Worm (Caenorhabditis elegans) whole organism, late embryonic: ENCODE measurements around the gene twk-26.

Experiments used
- C08G9.2 ChIP-seq: sonication (generic microtip); optimal IDR thresholded peaks from 2 replicates; lab custom pipeline; 2016; ENCODE audit warnings: mild to moderate bottlenecking, missing genetic modification characterization, moderate library complexity, missing compliant biosample characterization
- C38D4.7 ChIP-seq: fragments of 200-800 bp; sonication (Bioruptor generic); optimal IDR thresholded peaks from 2 replicates; lab custom pipeline; 2018; ENCODE audit warnings: mild to moderate bottlenecking, missing genetic modification characterization, moderate library complexity, missing compliant biosample characterization
- F13H6.1 ChIP-seq: sonication (generic microtip); optimal IDR thresholded peaks from 2 replicates; lab custom pipeline; 2016; ENCODE audit warnings: missing genetic modification characterization, missing compliant biosample characterization
- K09A11.1 ChIP-seq: sonication (generic microtip); optimal IDR thresholded peaks from 2 replicates; lab custom pipeline; 2017; ENCODE audit warnings: antibody characterized with exemption, mild to moderate bottlenecking, missing genetic modification characterization, missing compliant biosample characterization; ENCODE audit not compliant: insufficient read depth
- Y22D7AL.16 ChIP-seq: sonication (generic microtip); optimal IDR thresholded peaks from 2 replicates; lab custom pipeline; 2016; ENCODE audit warnings: missing genetic modification characterization, missing compliant biosample characterization
- ama-1 ChIP-seq: fragments of 150-350 bp; optimal IDR thresholded peaks from 2 replicates; lab custom pipeline; 2014
- ceh-18 ChIP-seq: sonication (generic microtip); optimal IDR thresholded peaks from 2 replicates; lab custom pipeline; 2016; ENCODE audit warnings: missing genetic modification characterization, missing compliant biosample characterization
- ceh-19 ChIP-seq: fragments of 200-800 bp; sonication (Bioruptor generic); optimal IDR thresholded peaks from 2 replicates; lab custom pipeline; 2018; ENCODE audit warnings: mild to moderate bottlenecking, missing genetic modification characterization, missing compliant biosample characterization
- ceh-2 ChIP-seq: sonication (generic microtip); optimal IDR thresholded peaks from 2 replicates; lab custom pipeline; 2016; ENCODE audit warnings: missing genotype, missing genetic modification characterization, missing compliant biosample characterization
- ceh-24 ChIP-seq: sonication (generic microtip); optimal IDR thresholded peaks from 2 replicates; lab custom pipeline; 2016; ENCODE audit warnings: mild to moderate bottlenecking, missing genetic modification characterization, missing compliant biosample characterization
- ceh-31 ChIP-seq: sonication (generic microtip); optimal IDR thresholded peaks from 2 replicates; lab custom pipeline; 2016; ENCODE audit warnings: missing genetic modification characterization, missing compliant biosample characterization
- ceh-34 ChIP-seq: sonication (generic microtip); optimal IDR thresholded peaks from 2 replicates; lab custom pipeline; 2016; ENCODE audit warnings: mild to moderate bottlenecking, missing genetic modification characterization, missing compliant biosample characterization
- ceh-48 ChIP-seq: sonication (generic microtip); optimal IDR thresholded peaks from 2 replicates; lab custom pipeline; 2016; ENCODE audit warnings: missing genetic modification characterization, inconsistent platforms, missing compliant biosample characterization
- ceh-6 ChIP-seq: fragments of 200-800 bp; sonication (Bioruptor generic); optimal IDR thresholded peaks from 2 replicates; lab custom pipeline; 2018; ENCODE audit warnings: mild to moderate bottlenecking, missing genetic modification characterization, missing compliant biosample characterization
- che-1 ChIP-seq: sonication (generic microtip); optimal IDR thresholded peaks from 2 replicates; lab custom pipeline; 2016; ENCODE audit warnings: mild to moderate bottlenecking, missing genetic modification characterization, missing compliant biosample characterization
- dmd-4 ChIP-seq: sonication (generic microtip); optimal IDR thresholded peaks from 2 replicates; lab custom pipeline; 2016; ENCODE audit warnings: borderline replicate concordance, missing genetic modification characterization, missing compliant biosample characterization
- elt-2 ChIP-seq: sonication (generic microtip); optimal IDR thresholded peaks from 2 replicates; lab custom pipeline; 2016; ENCODE audit warnings: missing genetic modification reagents, missing genetic modification characterization, missing compliant biosample characterization
- elt-4 ChIP-seq: sonication (generic microtip); optimal IDR thresholded peaks from 2 replicates; lab custom pipeline; 2016; ENCODE audit warnings: missing genetic modification characterization, missing compliant biosample characterization
- ets-4 ChIP-seq: sonication (generic microtip); optimal IDR thresholded peaks from 2 replicates; lab custom pipeline; 2016; ENCODE audit warnings: missing genetic modification characterization, missing compliant biosample characterization
- fax-1 ChIP-seq: sonication (generic microtip); optimal IDR thresholded peaks from 2 replicates; lab custom pipeline; 2016; ENCODE audit warnings: missing genotype, missing genetic modification characterization, missing compliant biosample characterization
- hlh-13 ChIP-seq: fragments of 200-800 bp; sonication (Bioruptor generic); optimal IDR thresholded peaks from 2 replicates; lab custom pipeline; 2018; ENCODE audit warnings: mild to moderate bottlenecking, missing genetic modification characterization, missing compliant biosample characterization
- hlh-15 ChIP-seq: sonication (generic microtip); optimal IDR thresholded peaks from 2 replicates; lab custom pipeline; 2016; ENCODE audit warnings: missing genetic modification characterization, missing compliant biosample characterization
- mec-3 ChIP-seq: sonication (generic microtip); optimal IDR thresholded peaks from 2 replicates; lab custom pipeline; 2016; ENCODE audit warnings: borderline replicate concordance, missing genetic modification characterization, missing compliant biosample characterization
- nfya-1 ChIP-seq: sonication (generic microtip); optimal IDR thresholded peaks from 2 replicates; lab custom pipeline; 2017; ENCODE audit warnings: missing genetic modification characterization, mild to moderate bottlenecking, missing compliant biosample characterization, antibody characterized with exemption, moderate library complexity
- nhr-232 ChIP-seq: sonication (generic microtip); optimal IDR thresholded peaks from 2 replicates; lab custom pipeline; 2016; ENCODE audit warnings: missing genetic modification characterization, missing compliant biosample characterization
- odd-2 ChIP-seq: sonication (generic microtip); optimal IDR thresholded peaks from 2 replicates; lab custom pipeline; 2017; ENCODE audit warnings: antibody characterized with exemption, mild to moderate bottlenecking, missing genetic modification characterization, missing compliant biosample characterization
- pag-3 ChIP-seq: sonication (generic microtip); optimal IDR thresholded peaks from 2 replicates; lab custom pipeline; 2016; ENCODE audit warnings: missing compliant biosample characterization, missing genetic modification characterization, borderline replicate concordance
- pat-9 ChIP-seq: fragments of 200-800 bp; sonication (Bioruptor generic); optimal IDR thresholded peaks from 2 replicates; lab custom pipeline; 2018; ENCODE audit warnings: mild to moderate bottlenecking, missing genetic modification characterization, moderate library complexity, missing compliant biosample characterization
- pax-1 ChIP-seq: fragments of 150-350 bp; optimal IDR thresholded peaks from 2 replicates; lab custom pipeline; 2014; ENCODE audit warnings: missing biosample characterization, missing genetic modification characterization
- pha-2 ChIP-seq: sonication (generic microtip); optimal IDR thresholded peaks from 2 replicates; lab custom pipeline; 2017; ENCODE audit warnings: mild to moderate bottlenecking, missing genetic modification characterization, missing compliant biosample characterization
- pha-4 ChIP-seq: fragments of 150-350 bp; optimal IDR thresholded peaks from 2 replicates; lab custom pipeline; 2018; ENCODE audit warnings: missing biosample characterization, missing genetic modification reagents, missing genetic modification characterization
- pros-1 ChIP-seq: fragments of 150-350 bp; optimal IDR thresholded peaks from 2 replicates; lab custom pipeline; 2014; ENCODE audit warnings: missing biosample characterization, missing genetic modification reagents, missing genetic modification characterization
- rnt-1 ChIP-seq: sonication (generic microtip); optimal IDR thresholded peaks from 2 replicates; lab custom pipeline; 2016; ENCODE audit warnings: missing genetic modification characterization, missing compliant biosample characterization
- sdc-2 ChIP-seq: sonication (generic microtip); optimal IDR thresholded peaks from 2 replicates; lab custom pipeline; 2016; ENCODE audit warnings: missing genotype, missing genetic modification characterization, missing compliant biosample characterization
- sox-4 ChIP-seq: sonication (generic microtip); optimal IDR thresholded peaks from 2 replicates; lab custom pipeline; 2017; ENCODE audit warnings: mild to moderate bottlenecking, missing genetic modification characterization, inconsistent platforms, missing compliant biosample characterization
- syd-9 ChIP-seq: sonication (generic microtip); optimal IDR thresholded peaks from 2 replicates; lab custom pipeline; 2016; ENCODE audit warnings: mild to moderate bottlenecking, missing genetic modification characterization, moderate library complexity, missing compliant biosample characterization
- tbx-2 ChIP-seq: sonication (generic microtip); optimal IDR thresholded peaks from 2 replicates; lab custom pipeline; 2016; ENCODE audit warnings: missing genetic modification characterization, missing compliant biosample characterization
- ttx-3 ChIP-seq: sonication (generic microtip); optimal IDR thresholded peaks from 2 replicates; lab custom pipeline; 2016; ENCODE audit warnings: missing genetic modification reagents, missing genetic modification characterization, missing compliant biosample characterization
- unc-3 ChIP-seq, 2 experiments: fragments of 200-800 bp in 1 of 2; sonication (Bioruptor generic) in 1 of 2; sonication (generic microtip) in 1 of 2; conservative IDR thresholded peaks in 1 of 2; optimal IDR thresholded peaks in 1 of 2; 2 replicates each; pipeline versions ENCODE4 v1.3.6 to Lab custom; 2016 to 2022; ENCODE audit warnings: missing compliant biosample characterization in 2 of 2, missing genetic modification characterization in 2 of 2, missing genetic modification reagents in 1 of 2
- unc-42 ChIP-seq: sonication (generic microtip); optimal IDR thresholded peaks from 2 replicates; lab custom pipeline; 2016; ENCODE audit warnings: missing genotype, missing genetic modification characterization, missing compliant biosample characterization
- unc-86 ChIP-seq: sonication (generic microtip); optimal IDR thresholded peaks from 2 replicates; lab custom pipeline; 2016; ENCODE audit warnings: missing genetic modification characterization, missing compliant biosample characterization
- zip-5 ChIP-seq: sonication (generic microtip); optimal IDR thresholded peaks from 2 replicates; lab custom pipeline; 2016; ENCODE audit warnings: missing genetic modification characterization, missing compliant biosample characterization
- ztf-16 ChIP-seq: sonication (generic microtip); optimal IDR thresholded peaks from 2 replicates; lab custom pipeline; 2017; ENCODE audit warnings: missing genetic modification characterization, missing compliant biosample characterization

The twk-26 gene

DNA sequence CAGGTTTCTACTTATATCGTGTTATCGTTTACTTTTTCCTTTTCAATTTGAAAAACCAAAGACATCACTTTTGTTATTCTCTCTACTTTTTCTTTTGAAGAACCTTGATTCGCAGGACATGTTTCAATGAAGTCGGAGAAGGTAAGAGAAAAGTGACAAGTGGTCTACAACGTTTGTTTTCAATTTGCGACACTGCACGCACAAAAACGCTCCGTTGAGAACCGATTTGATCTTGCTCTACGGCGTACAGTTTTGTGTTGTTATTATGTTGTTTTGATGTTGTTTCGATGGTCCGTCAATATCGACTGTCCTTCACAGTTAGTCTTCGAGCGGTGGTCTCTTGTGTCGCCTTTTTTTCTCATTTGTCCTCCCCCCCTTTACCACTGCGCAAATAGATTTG is 34.8 kb upstream of the twk-26 start, which contains the start of gene pccb-1:
TSS of gene pccb-1 (plus strand) at position 127 of the 400 bp plus-strand sequence.
- TF ChIP-seq elt-4 (tag; lab: Kevin White, UChicago) (no peak), hlh-15 (tag; lab: Kevin White, UChicago) (no peak), elt-2 (tag; lab: Kevin White, UChicago) (no peak), hlh-13 (no peak), ttx-3 (tag; lab: Kevin White, UChicago) (no peak), ceh-6 (GFP tag; lab: Kevin White, UChicago) (no peak), ceh-48 (no peak), syd-9 (tag; lab: Kevin White, UChicago) (no peak), fax-1 (tag; lab: Kevin White, UChicago) (no peak), ceh-19 (no peak), pros-1 (tag; lab: Kevin White, UChicago) (no peak), mec-3 (tag; lab: Kevin White, UChicago) (no peak), nfya-1 (tag; lab: Kevin White, UChicago) (no peak), unc-42 (tag; lab: Kevin White, UChicago) (no peak), K09A11.1 (tag; lab: Kevin White, UChicago) (no peak), ceh-34 (no peak), unc-86 (tag; lab: Kevin White, UChicago) (no peak), sdc-2 (tag; lab: Kevin White, UChicago) (no peak), F13H6.1 (no peak), tbx-2 (tag; lab: Kevin White, UChicago) (no peak)
- TF ChIP-seq, all 69 proteins: peak for 0

- TF ChIP-seq ztf-16 (tag; lab: Kevin White, UChicago): no peak
- no peak for TF ChIP-seq unc-42 (tag; lab: Kevin White, UChicago)
- no peak for TF ChIP-seq pax-1
- no peak for TF ChIP-seq K09A11.1 (tag; lab: Kevin White, UChicago)
- TF ChIP-seq pha-2 (tag; lab: Kevin White, UChicago): no peak
Measured at ce11 chrX:3087647-3088046, 33.0 kb upstream of the twk-26 start.

DNA sequence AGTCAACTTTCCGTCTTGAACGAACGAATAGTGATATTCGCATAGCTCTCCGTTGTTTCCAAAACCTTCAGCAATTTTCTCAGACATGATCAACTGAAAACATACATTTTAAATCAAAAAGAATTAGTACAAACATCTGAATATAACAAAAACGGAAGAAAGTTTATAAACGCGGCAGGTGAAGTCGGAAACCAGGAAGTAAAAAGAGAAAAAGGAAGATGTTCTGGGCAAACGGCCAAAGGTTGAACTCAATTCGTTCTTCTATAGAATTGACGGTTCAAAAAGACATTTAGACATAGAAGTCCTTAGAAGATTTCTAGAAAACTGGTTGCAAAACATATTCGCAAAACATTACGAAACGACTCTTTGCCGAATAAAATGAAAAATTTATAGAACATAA is 32.6 kb upstream of the twk-26 start, which contains the start of gene F52E4.5:
TSS of gene F52E4.5 (minus strand) at position 101 of the 400 bp plus-strand sequence.
- TF ChIP-seq elt-4 (tag; lab: Kevin White, UChicago): no peak
- TF ChIP-seq unc-86 (tag; lab: Kevin White, UChicago): no peak
- TF ChIP-seq tbx-2 (tag; lab: Kevin White, UChicago): no peak
- TF ChIP-seq dmd-4 (tag; lab: Kevin White, UChicago): no peak
- no peak for TF ChIP-seq ceh-2
- TF ChIP-seq hlh-13: no peak
- no peak for TF ChIP-seq pag-3 (tag; lab: Kevin White, UChicago)
- TF ChIP-seq nhr-232 (tag; lab: Kevin White, UChicago): no peak
- no peak for TF ChIP-seq C38D4.7 (GFP tag; lab: Kevin White, UChicago)
- TF ChIP-seq pha-4 (tag; lab: Kevin White, UChicago): no peak
- no peak for TF ChIP-seq ceh-6 (GFP tag; lab: Kevin White, UChicago)
- TF ChIP-seq ceh-31 (tag; lab: Kevin White, UChicago): no peak
- TF ChIP-seq ets-4: no peak
- TF ChIP-seq fax-1 (tag; lab: Kevin White, UChicago): no peak
- no peak for TF ChIP-seq rnt-1 (tag; lab: Kevin White, UChicago)
- TF ChIP-seq zip-5 (tag; lab: Kevin White, UChicago): no peak
- no peak for TF ChIP-seq ztf-16 (tag; lab: Kevin White, UChicago)
- no peak for TF ChIP-seq ama-1 (lab: Kevin White, UChicago)

DNA sequence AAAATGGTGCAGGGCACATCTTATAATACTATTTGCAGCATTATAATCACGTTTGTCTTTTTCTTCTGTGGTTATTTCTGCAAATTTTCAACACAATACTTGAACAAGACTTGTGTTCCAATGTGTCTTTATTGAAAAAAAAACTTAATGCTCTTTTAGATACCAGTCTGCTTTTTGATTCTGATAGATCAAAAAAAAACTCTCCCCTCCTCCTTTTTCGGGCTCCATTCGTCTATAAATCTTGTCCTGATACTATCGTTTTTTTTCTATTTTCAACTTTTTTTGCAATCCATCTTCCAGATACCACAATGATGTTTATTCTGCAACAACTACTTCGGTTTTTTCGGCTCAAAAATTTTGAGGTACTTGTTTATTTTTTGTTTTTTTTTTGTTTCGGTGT is 26.2 kb upstream of the twk-26 start, which contains the start of gene twk-16:
TSS of gene twk-16 (plus strand) at position 301 of the 400 bp plus-strand sequence.
- TF ChIP-seq C38D4.7 (GFP tag; lab: Kevin White, UChicago) (no peak), sox-4 (tag; lab: Kevin White, UChicago) (no peak), K09A11.1 (tag; lab: Kevin White, UChicago) (no peak), pat-9 (no peak), ceh-18 (tag; lab: Kevin White, UChicago) (no peak), pax-1 (no peak), ceh-34 (no peak), C08G9.2 (tag; lab: Kevin White, UChicago) (no peak), pros-1 (tag; lab: Kevin White, UChicago) (no peak), zip-5 (tag; lab: Kevin White, UChicago) (no peak), ceh-24 (tag; lab: Kevin White, UChicago) (no peak), odd-2 (no peak), che-1 (tag; lab: Kevin White, UChicago) (no peak), dmd-4 (tag; lab: Kevin White, UChicago) (no peak), Y22D7AL.16 (tag; lab: Kevin White, UChicago) (no peak), unc-3 (GFP tag; conservative IDR thresholded peaks at IDR 0.05; lab: Robert Waterston, UW) (no peak), unc-3 (tag; optimal IDR thresholded peaks at IDR 0.05; lab: Kevin White, UChicago) (no peak)
